Worm (Caenorhabditis elegans): ENCODE measurements around the gene T04C12.1.
A peak's percentile ranks its signal among the peaks of the same experiment; 100 is the strongest.

- TF ChIP-seq cog-1 (tag; optimal IDR thresholded peaks at IDR 0.05), result peak; percentile 77
- no peak for TF ChIP-seq ztf-29 (GFP tag; IDR thresholded peaks at IDR 0.05)
- TF ChIP-seq flt-1 (GFP tag; IDR thresholded peaks at IDR 0.05), result no peak
Observed at ce11 chrV:11083691-11084090, 24.6 kb upstream of the T04C12.1 start.

Measured in whole organism, midembryonic.